Worm (Caenorhabditis elegans) whole organism, mixed stage, embryonic: Measurements from ENCODE around the gene W04E12.9.

Experiments used
- blmp-1 ChIP-seq: fragments of 150-350 bp; optimal IDR thresholded peaks from 2 replicates; lab custom pipeline; 2014; ENCODE audit warnings: missing biosample characterization, missing genetic modification characterization
- elt-1 ChIP-seq: sonication (generic microtip); optimal IDR thresholded peaks from 2 replicates; lab custom pipeline; 2017; ENCODE audit warnings: missing genetic modification characterization, mild to moderate bottlenecking, missing compliant biosample characterization, antibody characterized with exemption, moderate library complexity, borderline replicate concordance; ENCODE audit not compliant: insufficient read depth
- elt-3 ChIP-seq: fragments of 150-350 bp; optimal IDR thresholded peaks from 2 replicates; lab custom pipeline; 2014; ENCODE audit warnings: missing biosample characterization, missing genetic modification characterization
- flh-1 ChIP-seq: fragments of 200-800 bp; sonication (Bioruptor generic); optimal IDR thresholded peaks from 2 replicates; lab custom pipeline; 2018; ENCODE audit warnings: mild to moderate bottlenecking, missing genetic modification characterization, moderate library complexity, missing compliant biosample characterization
- lin-32 ChIP-seq: fragments of 200-800 bp; sonication (Bioruptor generic); optimal IDR thresholded peaks from 2 replicates; lab custom pipeline; 2018; ENCODE audit warnings: mild to moderate bottlenecking, missing genetic modification characterization, missing compliant biosample characterization
- mls-2 ChIP-seq: sonication (generic microtip); optimal IDR thresholded peaks from 2 replicates; lab custom pipeline; 2016; ENCODE audit warnings: mild to moderate bottlenecking, missing genetic modification characterization, moderate library complexity, missing compliant biosample characterization
- nhr-28 ChIP-seq: fragments of 150-350 bp; optimal IDR thresholded peaks from 2 replicates; lab custom pipeline; 2014; ENCODE audit warnings: missing biosample characterization, missing genetic modification characterization
- nhr-76 ChIP-seq: sonication (generic microtip); optimal IDR thresholded peaks from 2 replicates; lab custom pipeline; 2017; ENCODE audit warnings: missing biosample characterization, missing genetic modification characterization
- unc-120 ChIP-seq: sonication (generic microtip); optimal IDR thresholded peaks from 2 replicates; lab custom pipeline; 2017; ENCODE audit warnings: missing genetic modification characterization, missing compliant biosample characterization; ENCODE audit not compliant: poor library complexity, severe bottlenecking
- unc-39 ChIP-seq: fragments of 150-350 bp; optimal IDR thresholded peaks from 2 replicates; lab custom pipeline; 2014; ENCODE audit warnings: missing biosample characterization, missing genetic modification characterization

DNA sequence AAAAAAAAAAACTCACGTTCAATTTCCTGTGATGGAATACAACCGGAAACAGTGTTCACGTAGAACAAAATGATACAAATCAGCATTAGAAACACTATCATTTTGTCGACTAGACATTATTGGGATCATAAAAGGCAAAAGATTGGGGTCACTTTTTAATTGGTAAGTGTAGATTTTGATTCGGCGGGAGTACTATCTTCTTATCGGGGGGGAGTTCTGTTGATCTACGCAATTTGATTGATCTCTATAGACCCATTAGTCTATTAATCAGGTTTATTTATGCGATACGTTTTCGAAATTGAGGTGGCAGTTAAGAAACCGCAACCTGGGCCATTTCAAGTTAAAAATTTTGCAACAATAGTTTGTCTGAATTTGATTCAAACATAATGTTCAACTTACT lies 44.7 kb downstream of the W04E12.9 start, which contains the start of gene Y116F11B.2:
- TF ChIP-seq blmp-1 (no peak), nhr-76 (tag; lab: Kevin White, UChicago) (no peak), lin-32 (GFP tag; lab: Kevin White, UChicago) (no peak), mls-2 (no peak), unc-120 (tag; lab: Kevin White, UChicago) (no peak), flh-1 (no peak), unc-39 (tag; lab: Kevin White, UChicago) (no peak), elt-1 (tag; lab: Kevin White, UChicago) (no peak), elt-3 (tag; lab: Kevin White, UChicago) (no peak), nhr-28 (tag; lab: Kevin White, UChicago) (no peak)
